Fruit fly (Drosophila melanogaster) whole organism, embryonic: ENCODE results near the gene CG13024.

Experiments used
- Awh ChIP-seq: fragments of 200-800 bp; sonication (Bioruptor generic); IDR thresholded peaks from 2 replicates; pipeline ENCODE4, ENCODE4 v1.3.6; 2022; ENCODE audit warnings: missing biosample characterization, missing genetic modification characterization
- BEAF-32 ChIP-seq: fragments of 200-800 bp; sonication (Bioruptor generic); optimal IDR thresholded peaks from 3 replicates; lab custom pipeline; 2017; ENCODE audit warnings: missing biosample characterization, missing genetic modification characterization, mild to moderate bottlenecking, moderate library complexity, missing genetic modification reagents
- CG10431 ChIP-seq: fragments of 200-800 bp; sonication (Bioruptor generic); optimal IDR thresholded peaks from 3 replicates; lab custom pipeline; 2018; ENCODE audit warnings: missing biosample characterization, mild to moderate bottlenecking, missing genetic modification characterization
- CG11398 ChIP-seq: fragments of 200-800 bp; sonication (Bioruptor generic); optimal IDR thresholded peaks from 2 replicates; lab custom pipeline; 2016; ENCODE audit warnings: missing biosample characterization, missing genetic modification characterization
- CG13624 ChIP-seq: fragments of 200-800 bp; sonication (Bioruptor generic); optimal IDR thresholded peaks from 2 replicates; lab custom pipeline; 2016; ENCODE audit warnings: missing biosample characterization, missing genetic modification characterization
- CG15479 ChIP-seq: fragments of 200-800 bp; sonication (Bioruptor generic); optimal IDR thresholded peaks from 3 replicates; lab custom pipeline; 2019; ENCODE audit warnings: missing biosample characterization, mild to moderate bottlenecking, missing genetic modification characterization, moderate library complexity
- CG17568 ChIP-seq: fragments of 200-800 bp; sonication (Bioruptor generic); optimal IDR thresholded peaks from 2 replicates; lab custom pipeline; 2018; ENCODE audit warnings: missing biosample characterization, mild to moderate bottlenecking, missing genetic modification characterization, moderate library complexity
- CG1792 ChIP-seq: fragments of 200-800 bp; sonication (Bioruptor generic); optimal IDR thresholded peaks from 2 replicates; lab custom pipeline; 2016; ENCODE audit warnings: missing biosample characterization, missing genetic modification characterization
- CG1832 ChIP-seq: fragments of 200-800 bp; sonication (Bioruptor generic); optimal IDR thresholded peaks from 2 replicates; lab custom pipeline; 2017; ENCODE audit warnings: missing biosample characterization, mild to moderate bottlenecking, missing genetic modification characterization, inconsistent platforms
- CG4282 ChIP-seq: fragments of 200-800 bp; sonication (Bioruptor generic); optimal IDR thresholded peaks from 2 replicates; lab custom pipeline; 2016; ENCODE audit warnings: missing biosample characterization, missing genetic modification characterization
- CG6254 ChIP-seq: fragments of 200-800 bp; sonication (Bioruptor generic); optimal IDR thresholded peaks from 3 replicates; lab custom pipeline; 2017; ENCODE audit warnings: mild to moderate bottlenecking, missing biosample characterization, missing genetic modification reagents, missing genetic modification characterization
- CG7987 ChIP-seq: fragments of 200-800 bp; sonication (Bioruptor generic); optimal IDR thresholded peaks from 2 replicates; lab custom pipeline; 2018; ENCODE audit warnings: missing biosample characterization, mild to moderate bottlenecking, missing genetic modification characterization, moderate library complexity
- CG8924 ChIP-seq: fragments of 200-800 bp; optimal IDR thresholded peaks from 3 replicates; lab custom pipeline; 2019; ENCODE audit warnings: missing biosample characterization, mild to moderate bottlenecking, missing genetic modification characterization, moderate library complexity
- Dek ChIP-seq: fragments of 200-800 bp; sonication (Bioruptor generic); optimal IDR thresholded peaks from 3 replicates; lab custom pipeline; 2019; ENCODE audit warnings: missing biosample characterization, mild to moderate bottlenecking, missing genetic modification characterization, moderate library complexity
- Dll ChIP-seq: fragments of 200-800 bp; sonication (Bioruptor generic); IDR thresholded peaks from 4 replicates; pipeline ENCODE4 v1.3.6; 2022; ENCODE audit warnings: missing biosample characterization, missing genetic modification characterization; ENCODE audit not compliant: partially characterized antibody
- E2f2 ChIP-seq: fragments of 200-800 bp; sonication (Bioruptor generic); IDR thresholded peaks from 2 replicates; pipeline ENCODE4 v1.3.6; 2022; ENCODE audit warnings: missing biosample characterization, missing genetic modification characterization
- Fer1 ChIP-seq: fragments of 200-800 bp; sonication (Bioruptor generic); optimal IDR thresholded peaks from 2 replicates; lab custom pipeline; 2017; ENCODE audit warnings: missing biosample characterization, mild to moderate bottlenecking, missing genetic modification characterization
- H2.0 ChIP-seq: fragments of 200-800 bp; sonication (Bioruptor generic); IDR thresholded peaks from 2 replicates; pipeline ENCODE4 v1.3.6; 2022; ENCODE audit warnings: missing biosample characterization, missing genetic modification characterization
- HLH4C ChIP-seq: fragments of 200-800 bp; sonication (Bioruptor generic); IDR thresholded peaks from 3 replicates; pipeline ENCODE4 v1.3.6; 2022; ENCODE audit warnings: missing biosample characterization, missing genetic modification characterization; ENCODE audit not compliant: partially characterized antibody
- Kr ChIP-seq: fragments of 200-800 bp; sonication (Bioruptor generic); optimal IDR thresholded peaks from 2 replicates; lab custom pipeline; 2017; ENCODE audit warnings: missing biosample characterization, mild to moderate bottlenecking, missing genetic modification characterization
- MESR4 ChIP-seq: fragments of 200-800 bp; sonication (Bioruptor generic); optimal IDR thresholded peaks from 2 replicates; lab custom pipeline; 2018; ENCODE audit warnings: missing biosample characterization, mild to moderate bottlenecking, missing genetic modification characterization, moderate library complexity
- Mad ChIP-seq: fragments of 200-800 bp; sonication (Bioruptor generic); optimal IDR thresholded peaks from 2 replicates; lab custom pipeline; 2016; ENCODE audit warnings: missing biosample characterization, missing genetic modification characterization
- Med ChIP-seq: fragments of 200-800 bp; sonication (Bioruptor generic); peaks from one replicate; lab custom pipeline; 2016; ENCODE audit warnings: missing biosample characterization, missing genetic modification characterization, mild to moderate bottlenecking, inconsistent platforms, moderate library complexity
- Neu2 ChIP-seq: fragments of 200-800 bp; sonication (Bioruptor generic); optimal IDR thresholded peaks from 3 replicates; lab custom pipeline; 2016; ENCODE audit warnings: missing biosample characterization, missing genetic modification characterization, borderline replicate concordance
- NfI ChIP-seq: fragments of 200-800 bp; sonication (Bioruptor generic); optimal IDR thresholded peaks from 3 replicates; lab custom pipeline; 2018; ENCODE audit warnings: missing biosample characterization, mild to moderate bottlenecking, missing genetic modification characterization, moderate library complexity
- Stat92E ChIP-seq, 3 experiments: fragments of >200 bp in 2 of 3; fragments of 200-800 bp in 1 of 3; sonication (Bioruptor generic) in 1 of 3; optimal IDR thresholded peaks; 2 replicates each; lab custom pipeline; 2017 to 2019; ENCODE audit warnings: missing biosample characterization in 3 of 3, missing genetic modification characterization in 3 of 3, mild to moderate bottlenecking in 1 of 3, moderate library complexity in 1 of 3
- Xbp1 ChIP-seq: fragments of 200-800 bp; sonication (Bioruptor generic); optimal IDR thresholded peaks from 3 replicates; lab custom pipeline; 2016; ENCODE audit warnings: missing biosample characterization, mild to moderate bottlenecking, missing genetic modification characterization
- abd-A ChIP-seq: fragments of 200-800 bp; sonication (Bioruptor generic); optimal IDR thresholded peaks from 3 replicates; lab custom pipeline; 2019; ENCODE audit warnings: missing biosample characterization, mild to moderate bottlenecking, missing genetic modification characterization, moderate library complexity
- ac ChIP-seq: fragments of 200-800 bp; sonication (Bioruptor generic); optimal IDR thresholded peaks from 3 replicates; lab custom pipeline; 2017; ENCODE audit warnings: missing biosample characterization, mild to moderate bottlenecking, missing genetic modification characterization
- ara ChIP-seq: fragments of 200-800 bp; sonication (Bioruptor generic); IDR thresholded peaks from 2 replicates; pipeline ENCODE4 v1.3.6; 2022; ENCODE audit warnings: missing biosample characterization, missing genetic modification characterization
- chinmo ChIP-seq: fragments of 200-800 bp; sonication (Bioruptor generic); IDR thresholded peaks from 4 replicates; pipeline ENCODE4 v1.3.6; 2022; ENCODE audit warnings: missing biosample characterization, missing genetic modification characterization; ENCODE audit not compliant: partially characterized antibody
- chm ChIP-seq: fragments of 200-800 bp; sonication (Bioruptor generic); IDR thresholded peaks from 2 replicates; pipeline ENCODE4 v1.3.6; 2022; ENCODE audit warnings: missing biosample characterization, missing genetic modification characterization
- fd64A ChIP-seq: fragments of 200-800 bp; sonication (Bioruptor generic); optimal IDR thresholded peaks from 3 replicates; lab custom pipeline; 2018; ENCODE audit warnings: missing biosample characterization, mild to moderate bottlenecking, missing genetic modification characterization
- ftz-f1 ChIP-seq: fragments of 200-800 bp; sonication (Bioruptor generic); optimal IDR thresholded peaks from 2 replicates; lab custom pipeline; 2016; ENCODE audit warnings: missing biosample characterization, missing genetic modification characterization
- gfzf ChIP-seq: fragments of 200-800 bp; sonication (Bioruptor generic); optimal IDR thresholded peaks from 2 replicates; lab custom pipeline; 2016; ENCODE audit warnings: missing biosample characterization, mild to moderate bottlenecking, missing genetic modification characterization, moderate library complexity
- grau ChIP-seq: fragments of 200-800 bp; optimal IDR thresholded peaks from 3 replicates; lab custom pipeline; 2019; ENCODE audit warnings: missing biosample characterization, mild to moderate bottlenecking, missing genetic modification characterization, moderate library complexity
- pan ChIP-seq, 4 experiments: fragments of >200 bp in 3 of 4; fragments of 200-800 bp in 1 of 4; sonication (Bioruptor generic) in 1 of 4; optimal IDR thresholded peaks in 3 of 4; IDR thresholded peaks in 1 of 4; 2 replicates each; pipeline versions ENCODE4 v1.3.6 to Lab custom; 2017 to 2022; ENCODE audit warnings: missing biosample characterization in 2 of 4, missing genetic modification characterization in 2 of 4, mixed read lengths in 1 of 4
- phol ChIP-seq: fragments of 200-800 bp; sonication (Bioruptor generic); optimal IDR thresholded peaks from 3 replicates; lab custom pipeline; 2018; ENCODE audit warnings: missing biosample characterization, mild to moderate bottlenecking, missing genetic modification characterization, moderate library complexity
- pnt ChIP-seq: fragments of 200-800 bp; sonication (Bioruptor generic); optimal IDR thresholded peaks from 3 replicates; lab custom pipeline; 2016; ENCODE audit warnings: missing biosample characterization, missing genetic modification characterization
- pum ChIP-seq: fragments of 200-800 bp; sonication (Bioruptor generic); optimal IDR thresholded peaks from 2 replicates; lab custom pipeline; 2016; ENCODE audit warnings: missing biosample characterization, missing genetic modification characterization
- pzg ChIP-seq: fragments of 200-800 bp; sonication (Bioruptor generic); optimal IDR thresholded peaks from 3 replicates; lab custom pipeline; 2018; ENCODE audit warnings: missing biosample characterization, mild to moderate bottlenecking, missing genetic modification characterization, moderate library complexity
- sens ChIP-seq: fragments of 200-800 bp; sonication (Bioruptor generic); peaks from one replicate; lab custom pipeline; 2016; ENCODE audit warnings: missing biosample characterization, missing genetic modification characterization
- slou ChIP-seq: fragments of 200-800 bp; sonication (Bioruptor generic); optimal IDR thresholded peaks from 3 replicates; lab custom pipeline; 2016; ENCODE audit warnings: missing biosample characterization, missing genetic modification characterization
- slp2 ChIP-seq: fragments of 200-800 bp; sonication (Bioruptor generic); optimal IDR thresholded peaks from 2 replicates; lab custom pipeline; 2016; ENCODE audit warnings: missing biosample characterization, missing genetic modification characterization
- ssp ChIP-seq: fragments of 200-800 bp; sonication (Bioruptor generic); IDR thresholded peaks from 2 replicates; pipeline ENCODE4 v1.3.6; 2022; ENCODE audit warnings: missing biosample characterization, missing genetic modification characterization
- sug ChIP-seq: fragments of 200-800 bp; optimal IDR thresholded peaks from 2 replicates; lab custom pipeline; 2019; ENCODE audit warnings: missing biosample characterization, mild to moderate bottlenecking, missing genetic modification characterization, moderate library complexity
- tin ChIP-seq: fragments of 200-800 bp; sonication (Bioruptor generic); optimal IDR thresholded peaks from 3 replicates; lab custom pipeline; 2016; ENCODE audit warnings: missing biosample characterization, missing genetic modification characterization

CG13024 gene

DNA sequence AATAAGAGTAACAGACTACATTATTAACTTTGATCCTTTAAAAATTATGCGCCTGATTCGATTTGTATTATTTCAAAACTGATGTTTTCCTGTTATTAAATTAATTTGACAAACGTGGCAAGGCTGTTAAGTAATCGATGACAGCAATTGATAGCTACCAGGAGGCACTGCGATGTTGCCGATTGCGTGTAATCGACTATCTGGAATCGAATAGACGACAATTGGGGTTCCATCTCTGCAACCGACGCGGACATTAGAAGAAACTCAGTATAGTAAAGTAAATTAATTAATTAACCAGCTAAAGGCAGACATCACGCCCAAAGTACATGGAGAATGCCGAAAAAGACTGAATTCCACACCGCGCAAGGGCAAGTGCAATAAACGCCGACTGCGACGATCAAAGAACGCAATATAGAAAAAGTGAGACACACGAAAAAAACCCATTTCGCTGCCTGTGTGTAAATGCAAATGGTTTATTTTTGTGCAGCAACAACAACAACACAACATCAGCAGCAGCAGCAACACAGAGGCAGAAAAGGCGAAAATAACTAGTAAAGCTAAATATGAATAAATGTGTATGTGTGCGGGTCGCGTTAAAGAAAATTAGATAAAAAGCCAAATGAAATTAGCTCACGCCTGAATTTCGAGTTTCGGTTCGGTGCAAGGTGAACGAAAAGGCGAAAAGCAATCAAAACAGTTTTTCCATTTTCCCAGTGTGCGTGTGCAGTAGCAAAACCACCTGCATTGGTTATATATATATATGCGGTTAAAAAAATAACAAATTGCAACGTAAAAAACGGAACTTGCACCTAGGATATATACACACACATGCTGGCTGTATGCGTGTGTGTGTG is 24.9 kb upstream of the CG13024 start, which contains the start of gene sina (continued):
- no peak for TF ChIP-seq Awh (GFP tag; lab: Robert Waterston, UW)
- peak; percentile 22; the same call in 1 of the 2 replicates for TF ChIP-seq ara (GFP tag; lab: Robert Waterston, UW)
- no peak for TF ChIP-seq pum (GFP tag; lab: Kevin White, UChicago)
- TF ChIP-seq CG1792 (GFP tag; lab: Kevin White, UChicago) = no peak
- TF ChIP-seq MESR4 (GFP tag; lab: Kevin White, UChicago) = peak; percentile 83
- no peak for TF ChIP-seq ac (GFP tag; lab: Kevin White, UChicago)
- TF ChIP-seq pan (optimal IDR thresholded peaks at IDR 0.05; lab: Kevin White, UChicago) = no peak
- peak in 1 of 2 experiments; percentile 19 for TF ChIP-seq pan (GFP tag; optimal IDR thresholded peaks at IDR 0.05 in 1 of 2, IDR thresholded peaks at IDR 0.05 in 1 of 2)
- TF ChIP-seq Kr (GFP tag; lab: Kevin White, UChicago) = no peak
- TF ChIP-seq Xbp1 (GFP tag; lab: Kevin White, UChicago) = peak; percentile 28
- no peak for TF ChIP-seq Mad (GFP tag; lab: Kevin White, UChicago)
- no peak for TF ChIP-seq H2.0 (GFP tag; lab: Robert Waterston, UW)
- TF ChIP-seq CG17568 (GFP tag; lab: Kevin White, UChicago) = no peak
- TF ChIP-seq CG8924 (tag; lab: Kevin White, UChicago) = peak; percentile 65
- peak; percentile 79; the same call in 3 of the 4 replicates for TF ChIP-seq chinmo (GFP tag; lab: Robert Waterston, UW)
- peak; percentile 31 for TF ChIP-seq gfzf (GFP tag; lab: Kevin White, UChicago)
- TF ChIP-seq BEAF-32 (GFP tag; lab: Kevin White, UChicago) = peak; percentile 74
- peak; percentile 9 for TF ChIP-seq NfI (GFP tag; lab: Kevin White, UChicago)
- TF ChIP-seq sug (tag; lab: Kevin White, UChicago) = peak; percentile 34
- no peak for TF ChIP-seq CG10431 (GFP tag; lab: Kevin White, UChicago)
- TF ChIP-seq Med = peak; percentile 91
- no peak for TF ChIP-seq slp2 (GFP tag; lab: Kevin White, UChicago)
- TF ChIP-seq chm (GFP tag; lab: Robert Waterston, UW) = no peak
- peak; percentile 61 for TF ChIP-seq phol (tag; lab: Kevin White, UChicago)
- TF ChIP-seq abd-A (tag; lab: Kevin White, UChicago) = no peak
- TF ChIP-seq HLH4C (GFP tag; lab: Robert Waterston, UW) = peak; percentile 91
- TF ChIP-seq Neu2 (GFP tag; lab: Kevin White, UChicago) = peak; percentile 61
- TF ChIP-seq grau (tag; lab: Kevin White, UChicago) = peak; percentile 22
- TF ChIP-seq CG4282 = no peak
- TF ChIP-seq pzg (GFP tag; lab: Kevin White, UChicago) = peak; percentile 92
- TF ChIP-seq CG15479 (GFP tag; lab: Kevin White, UChicago) = no peak
- TF ChIP-seq CG11398 (GFP tag; lab: Kevin White, UChicago) = no peak
- TF ChIP-seq CG6254 (GFP tag; lab: Kevin White, UChicago) = no peak
- TF ChIP-seq pnt (GFP tag; lab: Kevin White, UChicago) = no peak
- TF ChIP-seq Dll (GFP tag; lab: Robert Waterston, UW) = peak; percentile 77
- 0 out of 2 replicates have a peak, but pooled peaks have one; percentile 26 for TF ChIP-seq ssp
- TF ChIP-seq Stat92E (GFP tag; optimal IDR thresholded peaks at IDR 0.05; lab: Kevin White, UChicago) = peak in 1 of 3 experiments; percentile 11
- peak; percentile 17 for TF ChIP-seq Fer1
- peak; percentile 7 for TF ChIP-seq tin (GFP tag; lab: Kevin White, UChicago)
- peak; percentile 26 for TF ChIP-seq CG7987 (GFP tag; lab: Kevin White, UChicago)
- TF ChIP-seq sens = peak; percentile 79
- TF ChIP-seq fd64A (GFP tag; lab: Kevin White, UChicago) = no peak
- peak; percentile 20 for TF ChIP-seq CG13624 (GFP tag; lab: Kevin White, UChicago)
- TF ChIP-seq slou (GFP tag; lab: Kevin White, UChicago) = peak; percentile 10
- TF ChIP-seq Dek = peak; percentile 2
- TF ChIP-seq E2f2 (GFP tag; lab: Robert Waterston, UW) = peak; percentile 84
- TF ChIP-seq CG1832 (GFP tag; lab: Kevin White, UChicago) = no peak
- peak; percentile 25 for TF ChIP-seq ftz-f1
